Fruit fly (Drosophila melanogaster) whole organism, embryonic: ENCODE data around the gene Tep4.

Source experiments
- BtbVII ChIP-seq: fragments of 200-800 bp; sonication (Bioruptor generic); optimal IDR thresholded peaks from 3 replicates; lab custom pipeline; 2017; ENCODE audit warnings: missing biosample characterization, mild to moderate bottlenecking, missing genetic modification characterization
- C15 ChIP-seq: fragments of 200-800 bp; sonication (Bioruptor generic); IDR thresholded peaks from 3 replicates; pipeline ENCODE4 v1.3.6; 2022; ENCODE audit warnings: missing biosample characterization, missing genetic modification characterization
- CG1024 ChIP-seq: fragments of 200-800 bp; sonication (Bioruptor generic); IDR thresholded peaks from 2 replicates; pipeline ENCODE4 v1.3.6; 2022; ENCODE audit warnings: missing biosample characterization, missing genetic modification characterization
- CG10959 ChIP-seq: fragments of 200-800 bp; sonication (Bioruptor generic); IDR thresholded peaks from 2 replicates; pipeline ENCODE4 v1.3.6; 2022; ENCODE audit warnings: missing biosample characterization, missing genetic modification characterization
- CG12104 ChIP-seq: fragments of 200-800 bp; sonication (Bioruptor generic); optimal IDR thresholded peaks from 3 replicates; lab custom pipeline; 2016; ENCODE audit warnings: missing biosample characterization, missing genetic modification characterization
- CG1529 ChIP-seq: fragments of 200-800 bp; sonication (Bioruptor generic); optimal IDR thresholded peaks from 3 replicates; lab custom pipeline; 2018; ENCODE audit warnings: missing biosample characterization, missing genetic modification characterization
- CG17912 ChIP-seq: fragments of 200-800 bp; sonication (Bioruptor generic); optimal IDR thresholded peaks from 2 replicates; lab custom pipeline; 2018; ENCODE audit warnings: missing biosample characterization, mild to moderate bottlenecking, missing genetic modification characterization
- CG2678 ChIP-seq: fragments of 200-800 bp; sonication (Bioruptor generic); optimal IDR thresholded peaks from 3 replicates; lab custom pipeline; 2019; ENCODE audit warnings: missing biosample characterization, mild to moderate bottlenecking, missing genetic modification characterization, moderate library complexity
- CG3281 ChIP-seq: fragments of 200-800 bp; sonication (Bioruptor generic); optimal IDR thresholded peaks from 3 replicates; lab custom pipeline; 2017; ENCODE audit warnings: missing biosample characterization, mild to moderate bottlenecking, missing genetic modification characterization
- CG5953 ChIP-seq: fragments of 200-800 bp; sonication (Bioruptor generic); IDR thresholded peaks from 2 replicates; pipeline ENCODE4 v1.3.6; 2022; ENCODE audit warnings: missing biosample characterization, missing genetic modification characterization
- CG6254 ChIP-seq: fragments of 200-800 bp; sonication (Bioruptor generic); optimal IDR thresholded peaks from 3 replicates; lab custom pipeline; 2017; ENCODE audit warnings: mild to moderate bottlenecking, missing biosample characterization, missing genetic modification reagents, missing genetic modification characterization
- CG6791 ChIP-seq: fragments of 200-800 bp; sonication (Bioruptor generic); IDR thresholded peaks from 3 replicates; pipeline ENCODE4 v1.3.6; 2022; ENCODE audit warnings: missing biosample characterization, missing genetic modification characterization; ENCODE audit not compliant: partially characterized antibody
- CG6854 ChIP-seq: fragments of 200-800 bp; sonication (Bioruptor generic); optimal IDR thresholded peaks from 3 replicates; lab custom pipeline; 2017; ENCODE audit warnings: missing biosample characterization, mild to moderate bottlenecking, missing genetic modification characterization
- CG8359 ChIP-seq: fragments of 200-800 bp; sonication (Bioruptor generic); optimal IDR thresholded peaks from 2 replicates; lab custom pipeline; 2017; ENCODE audit warnings: missing biosample characterization, mild to moderate bottlenecking, missing genetic modification characterization, borderline replicate concordance
- CG9932 ChIP-seq: fragments of 200-800 bp; sonication (Bioruptor generic); IDR thresholded peaks from 2 replicates; pipeline ENCODE4 v1.3.6; 2022; ENCODE audit warnings: missing biosample characterization, missing genetic modification characterization
- D19B ChIP-seq: fragments of 200-800 bp; sonication (Bioruptor generic); optimal IDR thresholded peaks from 2 replicates; lab custom pipeline; 2017; ENCODE audit warnings: missing biosample characterization, mild to moderate bottlenecking, missing genetic modification characterization
- Dfd ChIP-seq, 2 experiments: fragments of >200 bp; optimal IDR thresholded peaks; 2 replicates each; lab custom pipeline; 2017; ENCODE audit warnings: missing biosample characterization in 2 of 2, missing genetic modification characterization in 2 of 2
- Dp ChIP-seq: fragments of 200-800 bp; sonication (Bioruptor generic); optimal IDR thresholded peaks from 2 replicates; lab custom pipeline; 2018; ENCODE audit warnings: missing biosample characterization, mild to moderate bottlenecking, missing genetic modification characterization, moderate library complexity
- Gug ChIP-seq: fragments of 200-800 bp; sonication (Bioruptor generic); IDR thresholded peaks from 4 replicates; pipeline ENCODE4 v1.3.6; 2022; ENCODE audit warnings: missing biosample characterization, missing genetic modification characterization
- H15 ChIP-seq: fragments of 200-800 bp; sonication (Bioruptor generic); IDR thresholded peaks from 3 replicates; pipeline ENCODE4 v1.3.6; 2022; ENCODE audit warnings: missing biosample characterization, missing genetic modification characterization
- Hr78 ChIP-seq, 2 experiments: fragments of 200-800 bp in 1 of 2; fragments of >200 bp in 1 of 2; sonication (Bioruptor generic) in 1 of 2; optimal IDR thresholded peaks; 2 replicates each; lab custom pipeline; 2017 to 2019; ENCODE audit warnings: missing biosample characterization in 2 of 2, missing genetic modification characterization in 2 of 2, mild to moderate bottlenecking in 1 of 2, moderate library complexity in 1 of 2
- MTF-1 ChIP-seq: fragments of 200-800 bp; sonication (Bioruptor generic); optimal IDR thresholded peaks from 2 replicates; lab custom pipeline; 2018; ENCODE audit warnings: missing biosample characterization, mild to moderate bottlenecking, missing genetic modification characterization, borderline replicate concordance
- Optix ChIP-seq: fragments of 200-800 bp; sonication (Bioruptor generic); IDR thresholded peaks from 3 replicates; pipeline ENCODE4 v1.3.6; 2022; ENCODE audit warnings: missing biosample characterization, missing genetic modification characterization
- Ptx1 ChIP-seq: fragments of 200-800 bp; sonication (Bioruptor generic); IDR thresholded peaks from 2 replicates; pipeline ENCODE4 v1.3.6; 2022; ENCODE audit warnings: missing biosample characterization, missing genetic modification characterization
- Sry-β ChIP-seq: fragments of 200-800 bp; sonication (Bioruptor generic); optimal IDR thresholded peaks from 2 replicates; lab custom pipeline; 2018; ENCODE audit warnings: missing biosample characterization, mild to moderate bottlenecking, missing genetic modification characterization, moderate library complexity
- Xbp1 ChIP-seq: fragments of 200-800 bp; sonication (Bioruptor generic); optimal IDR thresholded peaks from 3 replicates; lab custom pipeline; 2016; ENCODE audit warnings: missing biosample characterization, mild to moderate bottlenecking, missing genetic modification characterization
- crc ChIP-seq: fragments of 200-800 bp; sonication (Bioruptor generic); optimal IDR thresholded peaks from 2 replicates; lab custom pipeline; 2016; ENCODE audit warnings: missing biosample characterization, missing genetic modification characterization
- dm ChIP-seq: fragments of 200-800 bp; sonication (Bioruptor generic); optimal IDR thresholded peaks from 3 replicates; lab custom pipeline; 2016; ENCODE audit warnings: missing biosample characterization, missing genetic modification characterization
- fd102C ChIP-seq: fragments of 200-800 bp; sonication (Bioruptor generic); optimal IDR thresholded peaks from 2 replicates; lab custom pipeline; 2018; ENCODE audit warnings: missing biosample characterization, mild to moderate bottlenecking, missing genetic modification characterization, moderate library complexity
- fru ChIP-seq: fragments of >200 bp; optimal IDR thresholded peaks from 2 replicates; lab custom pipeline; 2017
- hth ChIP-seq: fragments of >200 bp; optimal IDR thresholded peaks from 2 replicates; lab custom pipeline; 2017; ENCODE audit warnings: inconsistent platforms
- inv ChIP-seq: fragments of 200-800 bp; sonication (Bioruptor generic); IDR thresholded peaks from 2 replicates; pipeline ENCODE4 v1.3.6; 2022; ENCODE audit warnings: missing biosample characterization, missing genetic modification characterization; ENCODE audit not compliant: partially characterized antibody
- lmd ChIP-seq: fragments of 200-800 bp; sonication (Bioruptor generic); IDR thresholded peaks from 2 replicates; pipeline ENCODE4 v1.3.6; 2022; ENCODE audit warnings: missing biosample characterization, missing genetic modification characterization
- lov ChIP-seq, 2 experiments: fragments of 200-800 bp in 1 of 2; fragments of >200 bp in 1 of 2; sonication (Bioruptor generic) in 1 of 2; IDR thresholded peaks in 1 of 2; optimal IDR thresholded peaks in 1 of 2; 2 replicates in 1 of 2; 3 replicates in 1 of 2; pipeline versions ENCODE4 v1.3.6 to Lab custom; 2017 to 2022; ENCODE audit warnings: missing biosample characterization in 1 of 2, missing genetic modification characterization in 1 of 2
- nerfin-2 ChIP-seq: fragments of 200-800 bp; sonication (Bioruptor generic); IDR thresholded peaks from 2 replicates; pipeline ENCODE4 v1.3.6; 2022; ENCODE audit warnings: missing biosample characterization, missing genetic modification characterization; ENCODE audit not compliant: partially characterized antibody
- nom ChIP-seq: fragments of 200-800 bp; sonication (Bioruptor generic); optimal IDR thresholded peaks from 2 replicates; lab custom pipeline; 2017; ENCODE audit warnings: missing biosample characterization, missing genetic modification characterization, mild to moderate bottlenecking, moderate library complexity, missing genetic modification reagents
- odd ChIP-seq: fragments of 200-800 bp; sonication (Bioruptor generic); optimal IDR thresholded peaks from 2 replicates; lab custom pipeline; 2017; ENCODE audit warnings: missing biosample characterization, mild to moderate bottlenecking, missing genetic modification characterization
- psq ChIP-seq: fragments of 200-800 bp; sonication (Bioruptor generic); optimal IDR thresholded peaks from 2 replicates; lab custom pipeline; 2017; ENCODE audit warnings: missing biosample characterization, missing genetic modification characterization
- ranshi ChIP-seq: fragments of 200-800 bp; sonication (Bioruptor generic); IDR thresholded peaks from 2 replicates; pipeline ENCODE4 v1.3.6; 2022; ENCODE audit warnings: missing biosample characterization, missing genetic modification characterization
- row ChIP-seq: fragments of 200-800 bp; sonication (Bioruptor generic); IDR thresholded peaks from 3 replicates; pipeline ENCODE4 v1.3.6; 2022; ENCODE audit warnings: missing biosample characterization, missing genetic modification characterization
- salm ChIP-seq: fragments of 200-800 bp; sonication (Bioruptor generic); optimal IDR thresholded peaks from 2 replicates; lab custom pipeline; 2018; ENCODE audit warnings: missing biosample characterization, mild to moderate bottlenecking, missing genetic modification characterization
- schlank ChIP-seq: fragments of 200-800 bp; sonication (Bioruptor generic); optimal IDR thresholded peaks from 2 replicates; lab custom pipeline; 2018; ENCODE audit warnings: missing biosample characterization, mild to moderate bottlenecking, missing genetic modification characterization
- sima ChIP-seq: fragments of 200-800 bp; sonication (Bioruptor generic); optimal IDR thresholded peaks from 2 replicates; lab custom pipeline; 2016; ENCODE audit warnings: missing biosample characterization, missing genetic modification characterization
- slbo ChIP-seq: fragments of 200-800 bp; sonication (Bioruptor generic); IDR thresholded peaks from 2 replicates; pipeline ENCODE4 v1.3.6; 2022; ENCODE audit warnings: missing biosample characterization, missing genetic modification characterization
- slp2 ChIP-seq: fragments of 200-800 bp; sonication (Bioruptor generic); optimal IDR thresholded peaks from 2 replicates; lab custom pipeline; 2016; ENCODE audit warnings: missing biosample characterization, missing genetic modification characterization
- tgo ChIP-seq: fragments of 200-800 bp; sonication (Bioruptor generic); IDR thresholded peaks from 3 replicates; pipeline ENCODE4 v1.3.6; 2022; ENCODE audit warnings: missing biosample characterization, missing genetic modification characterization
- wdn ChIP-seq: fragments of 200-800 bp; sonication (Bioruptor generic); IDR thresholded peaks from 2 replicates; pipeline ENCODE4 v1.3.6; 2022; ENCODE audit warnings: missing biosample characterization, missing genetic modification characterization
- wek ChIP-seq: fragments of 200-800 bp; sonication (Bioruptor generic); optimal IDR thresholded peaks from 3 replicates; lab custom pipeline; 2018; ENCODE audit warnings: missing biosample characterization, mild to moderate bottlenecking, missing genetic modification characterization, moderate library complexity
- zen2 ChIP-seq: fragments of 200-800 bp; sonication (Bioruptor generic); IDR thresholded peaks from 3 replicates; pipeline ENCODE4 v1.3.6; 2022; ENCODE audit warnings: missing biosample characterization, missing genetic modification characterization; ENCODE audit not compliant: partially characterized antibody

Tep4 gene

dm6 chr2L:19575626-19576298 lies 27.5 kb downstream of the Tep4 start (continued):
- TF ChIP-seq nom (GFP tag; lab: Kevin White, UChicago) (peak; percentile 74), Sry-β (peak; percentile 52), CG9932 (peak; percentile 95), CG3281 (GFP tag; lab: Kevin White, UChicago) (peak; percentile 97), CG1024 (GFP tag; lab: Robert Waterston, UW) (peak; percentile 68), wdn (GFP tag; lab: Robert Waterston, UW) (peak; percentile 83), schlank (peak; percentile 86), CG6791 (GFP tag; lab: Robert Waterston, UW) (0 out of 3 replicates have a peak, but pooled peaks have one; percentile 14), lmd (peak; percentile 97), Xbp1 (peak; percentile 97), slbo (peak; percentile 96), slp2 (peak; percentile 97), H15 (GFP tag; lab: Robert Waterston, UW) (peak; percentile 90), row (GFP tag; lab: Robert Waterston, UW) (peak; percentile 95), Hr78 (GFP tag; optimal IDR thresholded peaks at IDR 0.05; lab: Kevin White, UChicago) (peak in 1 of 2 experiments; percentile 55), Ptx1 (GFP tag; lab: Robert Waterston, UW) (peak; percentile 96), CG5953 (peak; percentile 70), wek (GFP tag; lab: Kevin White, UChicago) (peak; percentile 64), fru (lab: Kevin White, UChicago) (no peak), sima (GFP tag; lab: Kevin White, UChicago) (peak; percentile 89), odd (GFP tag; lab: Kevin White, UChicago) (peak; percentile 90), nerfin-2 (GFP tag; lab: Robert Waterston, UW) (no peak), Optix (GFP tag; lab: Robert Waterston, UW) (peak; percentile 94), CG6254 (GFP tag; lab: Kevin White, UChicago) (peak; percentile 81), C15 (GFP tag; lab: Robert Waterston, UW) (peak; percentile 90), salm (tag; lab: Kevin White, UChicago) (peak; percentile 79), fd102C (GFP tag; lab: Kevin White, UChicago) (peak; percentile 59), CG6854 (GFP tag; lab: Kevin White, UChicago) (peak; percentile 91), zen2 (GFP tag; lab: Robert Waterston, UW) (0 out of 3 replicates have a peak, but pooled peaks have one; percentile 18), MTF-1 (peak; percentile 35), Gug (GFP tag; lab: Robert Waterston, UW) (peak; percentile 97), CG8359 (GFP tag; lab: Kevin White, UChicago) (peak; percentile 89), BtbVII (GFP tag; lab: Kevin White, UChicago) (peak; percentile 94), D19B (GFP tag; lab: Kevin White, UChicago) (peak; percentile 92), CG10959 (GFP tag; lab: Robert Waterston, UW) (peak; percentile 84), Dp (GFP tag; lab: Kevin White, UChicago) (no peak), CG1529 (peak; percentile 91), tgo (GFP tag; lab: Robert Waterston, UW) (peak; percentile 92), inv (GFP tag; lab: Robert Waterston, UW) (no peak), ranshi (GFP tag; lab: Robert Waterston, UW) (peak; percentile 88), CG12104 (GFP tag; lab: Kevin White, UChicago) (peak; percentile 96), CG2678 (peak; percentile 98), psq (GFP tag; lab: Kevin White, UChicago) (peak; percentile 86), Dfd (GFP tag; optimal IDR thresholded peaks at IDR 0.05; lab: Kevin White, UChicago) (no peak), CG17912 (GFP tag; lab: Kevin White, UChicago) (peak; percentile 62), lov (optimal IDR thresholded peaks at IDR 0.05; lab: Kevin White, UChicago) (no peak), lov (GFP tag; IDR thresholded peaks at IDR 0.05; lab: Robert Waterston, UW) (peak; percentile 68; the same call in 1 of the 3 replicates), dm (peak; percentile 87), hth (lab: Kevin White, UChicago) (no peak), crc (GFP tag; lab: Kevin White, UChicago) (peak; percentile 95)
